Worm (Caenorhabditis elegans): ENCODE results near the gene cka-1.

The cka-1 gene

DNA sequence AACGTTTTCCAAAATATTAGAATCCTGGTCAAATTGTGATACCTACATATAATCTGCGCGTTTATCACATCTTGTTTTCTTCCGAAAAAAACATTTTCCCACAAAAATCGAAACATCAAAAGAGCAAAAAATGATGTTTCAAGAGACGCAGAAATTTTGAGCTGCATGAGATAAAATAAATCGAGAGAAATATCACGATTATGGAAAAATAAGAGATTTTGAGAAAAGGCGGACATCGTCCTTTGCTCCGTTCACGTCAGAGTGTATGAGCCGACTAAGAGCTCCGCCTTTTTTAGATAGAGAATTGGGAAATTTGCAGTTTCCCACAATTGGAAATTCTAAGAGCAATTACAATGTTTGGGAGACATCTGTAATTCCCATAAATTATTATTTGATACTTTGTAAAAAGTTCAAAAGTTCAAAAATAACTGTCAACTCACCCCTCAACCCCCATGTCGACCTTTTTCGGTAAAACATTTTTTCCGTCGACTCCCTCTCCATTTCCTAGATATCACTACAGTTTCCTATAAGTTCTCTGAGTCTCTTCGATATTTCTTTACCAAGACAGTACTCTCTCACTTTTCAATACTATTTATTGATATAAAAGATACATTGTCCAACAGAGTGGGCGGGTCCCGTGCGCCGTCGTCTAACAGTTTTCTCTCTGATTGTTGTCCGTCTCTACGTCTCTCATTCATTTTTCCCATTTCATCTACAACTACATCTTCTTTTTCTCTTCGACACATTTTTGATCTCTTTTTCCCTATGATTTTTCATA, 19.4 kb upstream of the cka-1 start:
- TF ChIP-seq snpc-4 (GFP tag; optimal IDR thresholded peaks at IDR 0.05) = no peak
- TF ChIP-seq snpc-4 (tag; optimal IDR thresholded peaks at IDR 0.05) = peak in 1 of 4 experiments; percentile 13
- no peak for TF ChIP-seq ceh-58 (GFP tag; IDR thresholded peaks at IDR 0.05)
- TF ChIP-seq nhr-80 (tag; optimal IDR thresholded peaks at IDR 0.05) = peak; percentile 81
- TF ChIP-seq pha-4 (tag; optimal IDR thresholded peaks at IDR 0.05) = no peak
- no peak for TF ChIP-seq Y53G8AR.9 (GFP tag; conservative IDR thresholded peaks at IDR 0.05)
- no peak for TF ChIP-seq atf-7 (tag; optimal IDR thresholded peaks at IDR 0.05)
- TF ChIP-seq D2030.7 (GFP tag; IDR thresholded peaks at IDR 0.05) = no peak
- no peak for TF ChIP-seq lin-54 (GFP tag; optimal IDR thresholded peaks at IDR 0.05)
- TF ChIP-seq fkh-3 (tag; optimal IDR thresholded peaks at IDR 0.05) = no peak
- no peak for TF ChIP-seq tbp1 (GFP tag; optimal IDR thresholded peaks at IDR 0.05)
- no peak for TF ChIP-seq repo-1 (tag; optimal IDR thresholded peaks at IDR 0.05)
- TF ChIP-seq hmg-1.2 (GFP tag; IDR thresholded peaks at IDR 0.05) = peak; percentile 67; the same call in 1 of the 2 replicates

- TF ChIP-seq nhr-179 (tag; optimal IDR thresholded peaks at IDR 0.05) = no peak
- no peak for TF ChIP-seq Y56A3A.18 (GFP tag; IDR thresholded peaks at IDR 0.05)
- no peak for TF ChIP-seq lin-35 (GFP tag; optimal IDR thresholded peaks at IDR 0.05)
- no peak for TF ChIP-seq B0261.1 (tag; optimal IDR thresholded peaks at IDR 0.05)
- no peak for TF ChIP-seq ets-4 (GFP tag; optimal IDR thresholded peaks at IDR 0.05)
- TF ChIP-seq D2030.7 (GFP tag; IDR thresholded peaks at IDR 0.05) = no peak
- no peak for TF ChIP-seq hsf-1 (GFP tag; IDR thresholded peaks at IDR 0.05)
Measured at ce11 chrIV:9755713-9756112, 18.3 kb upstream of the cka-1 start.

- no peak for TF ChIP-seq lag-1 (GFP tag; IDR thresholded peaks at IDR 0.05)
- TF ChIP-seq ztf-3 (GFP tag; optimal IDR thresholded peaks at IDR 0.05) = no peak
- no peak for TF ChIP-seq tbp1 (GFP tag; optimal IDR thresholded peaks at IDR 0.05)
- TF ChIP-seq F39B2.1 (GFP tag; IDR thresholded peaks at IDR 0.05) = no peak
- TF ChIP-seq T26A5.8 (tag; optimal IDR thresholded peaks at IDR 0.05) = no peak
- TF ChIP-seq ZK185.1 (tag; optimal IDR thresholded peaks at IDR 0.05; ENCODE audit: poor library complexity, severe bottlenecking) = no peak
- TF ChIP-seq hmg-20 (GFP tag; IDR thresholded peaks at IDR 0.05) = no peak
- no peak for TF ChIP-seq madf-8 (GFP tag; conservative IDR thresholded peaks at IDR 0.05)
- no peak for TF ChIP-seq cebp-2 (GFP tag; IDR thresholded peaks at IDR 0.05)
- no peak for TF ChIP-seq dox-1 (GFP tag; IDR thresholded peaks at IDR 0.05)
- no peak for TF ChIP-seq F49E8.2 (tag; optimal IDR thresholded peaks at IDR 0.05; ENCODE audit: insufficient read depth)
Measured at ce11 chrIV:9748342-9748741, 10.9 kb upstream of the cka-1 start, which contains the start of gene C28D4.8. TSS of gene C28D4.8 (minus strand) at chrIV:9748442.

DNA sequence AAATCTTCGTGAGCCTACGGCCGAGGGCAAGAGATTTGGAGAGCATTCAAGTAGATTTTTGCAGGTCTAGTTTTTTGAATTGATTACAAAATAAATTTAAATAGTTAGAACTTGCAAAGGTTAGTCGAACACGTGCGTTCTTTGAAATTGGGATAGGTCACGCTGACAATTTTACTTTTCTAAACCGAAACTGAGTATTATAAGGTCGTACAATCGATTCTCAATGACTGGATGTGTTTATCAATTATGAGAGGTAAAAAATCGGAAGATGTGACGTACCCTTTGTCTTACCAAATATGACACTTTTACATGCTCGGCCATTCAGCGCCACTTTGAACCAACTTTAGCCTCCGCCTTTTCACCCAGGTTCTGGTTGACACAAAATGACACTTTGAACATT, 9.3 kb upstream of the cka-1 start, which contains the start of gene C28D4.5:
Gene C28D4.5 (minus strand): TSS at position 101 of the 400 bp plus-strand sequence.
- TF ChIP-seq rcor-1 (GFP tag; IDR thresholded peaks at IDR 0.05) (no peak), dpl-1 (GFP tag; optimal IDR thresholded peaks at IDR 0.05) (no peak), snpc-4 (GFP tag; optimal IDR thresholded peaks at IDR 0.05) (no peak), snpc-4 (tag; optimal IDR thresholded peaks at IDR 0.05) (no peak), B0336.3 (GFP tag; IDR thresholded peaks at IDR 0.05) (no peak), xnd-1 (tag; optimal IDR thresholded peaks at IDR 0.05) (no peak), ceh-91 (GFP tag; IDR thresholded peaks at IDR 0.05) (no peak), D2030.7 (GFP tag; IDR thresholded peaks at IDR 0.05) (no peak), let-526 (GFP tag; IDR thresholded peaks at IDR 0.05) (no peak), nfya-1 (tag; optimal IDR thresholded peaks at IDR 0.05; ENCODE audit: borderline replicate concordance, insufficient read depth) (no peak), madf-6 (GFP tag; IDR thresholded peaks at IDR 0.05) (no peak), hrde-1 (tag; optimal IDR thresholded peaks at IDR 0.05; ENCODE audit: borderline replicate concordance) (no peak), B0261.1 (tag; optimal IDR thresholded peaks at IDR 0.05) (no peak), C17E4.6 (GFP tag; IDR thresholded peaks at IDR 0.05) (no peak), F52B5.7 (tag; optimal IDR thresholded peaks at IDR 0.05) (no peak)

Data from whole organism, young adult.